Worm (Caenorhabditis elegans) whole organism, young adult: ENCODE measurements around the gene K08F8.7.

ENCODE experiments used
- C06A6.2 ChIP-seq: fragments of 200-800 bp; sonication (Bioruptor generic); conservative IDR thresholded peaks from 2 replicates; pipeline ENCODE4 v1.3.6; 2022; ENCODE audit warnings: missing genetic modification characterization, missing compliant biosample characterization
- F52B5.7 ChIP-seq: sonication (generic microtip); optimal IDR thresholded peaks from 2 replicates; lab custom pipeline; 2016; ENCODE audit warnings: mild to moderate bottlenecking, missing genetic modification characterization, missing compliant biosample characterization
- Y56A3A.18 ChIP-seq: fragments of 200-800 bp; sonication (Bioruptor generic); IDR thresholded peaks from 2 replicates; pipeline ENCODE4 v1.3.6; 2022; ENCODE audit warnings: missing genetic modification reagents, missing genetic modification characterization, missing compliant biosample characterization
- ZK185.1 ChIP-seq: sonication (generic microtip); optimal IDR thresholded peaks from 2 replicates; lab custom pipeline; 2016; ENCODE audit warnings: mild to moderate bottlenecking, missing genetic modification characterization, missing compliant biosample characterization; ENCODE audit not compliant: poor library complexity, severe bottlenecking
- aptf-2 ChIP-seq: fragments of 200-800 bp; sonication (Bioruptor generic); conservative IDR thresholded peaks from 2 replicates; pipeline ENCODE4 v1.3.6; 2022; ENCODE audit warnings: missing genetic modification reagents, missing genetic modification characterization, missing compliant biosample characterization
- attf-3 ChIP-seq: fragments of 200-800 bp; sonication (Bioruptor generic); conservative IDR thresholded peaks from 2 replicates; pipeline ENCODE4 v1.3.6; 2022; ENCODE audit warnings: missing genetic modification reagents, missing genetic modification characterization, missing compliant biosample characterization
- attf-5 ChIP-seq: fragments of 200-800 bp; sonication (Bioruptor generic); optimal IDR thresholded peaks from 2 replicates; lab custom pipeline; 2018; ENCODE audit warnings: mild to moderate bottlenecking, missing genetic modification characterization, missing compliant biosample characterization
- bed-2 ChIP-seq: fragments of 200-800 bp; sonication (Bioruptor generic); IDR thresholded peaks from 2 replicates; pipeline ENCODE4 v1.3.6; 2022; ENCODE audit warnings: missing genetic modification reagents, missing genetic modification characterization, missing compliant biosample characterization
- ceh-100 ChIP-seq: fragments of 200-800 bp; sonication (Bioruptor generic); IDR thresholded peaks from 2 replicates; pipeline ENCODE4 v1.3.6; 2022; ENCODE audit warnings: missing genetic modification reagents, missing genetic modification characterization, missing compliant biosample characterization
- ceh-27 ChIP-seq: fragments of 200-800 bp; sonication (Bioruptor generic); optimal IDR thresholded peaks from 2 replicates; lab custom pipeline; 2018; ENCODE audit warnings: mild to moderate bottlenecking, missing genetic modification characterization, moderate library complexity, missing compliant biosample characterization
- ceh-58 ChIP-seq: fragments of 200-800 bp; sonication (Bioruptor generic); IDR thresholded peaks from 2 replicates; pipeline ENCODE4 v1.3.6; 2022; ENCODE audit warnings: missing genetic modification characterization, missing compliant biosample characterization
- ceh-79 ChIP-seq: sonication (generic microtip); optimal IDR thresholded peaks from 2 replicates; lab custom pipeline; 2017; ENCODE audit warnings: mild to moderate bottlenecking, missing genetic modification characterization, missing compliant biosample characterization
- die-1 ChIP-seq: sonication (generic microtip); optimal IDR thresholded peaks from 2 replicates; lab custom pipeline; 2016; ENCODE audit warnings: missing genotype, mild to moderate bottlenecking, missing genetic modification characterization, missing compliant biosample characterization
- dox-1 ChIP-seq: fragments of 200-800 bp; sonication (Bioruptor generic); IDR thresholded peaks from 2 replicates; pipeline ENCODE4 v1.3.6; 2022; ENCODE audit warnings: missing genetic modification reagents, missing genetic modification characterization, missing compliant biosample characterization
- egrh-3 ChIP-seq: fragments of 200-800 bp; sonication (Bioruptor generic); IDR thresholded peaks from 2 replicates; pipeline ENCODE4 v1.3.6; 2022; ENCODE audit warnings: missing genetic modification reagents, missing genetic modification characterization, missing compliant biosample characterization
- gei-17 ChIP-seq: fragments of 200-800 bp; sonication (Bioruptor generic); optimal IDR thresholded peaks from 2 replicates; lab custom pipeline; 2018; ENCODE audit warnings: mild to moderate bottlenecking, missing genetic modification characterization, missing compliant biosample characterization
- him-1 ChIP-seq: sonication (generic microtip); optimal IDR thresholded peaks from 2 replicates; lab custom pipeline; 2016; ENCODE audit warnings: missing genotype, missing genetic modification reagents, missing genetic modification characterization, missing compliant biosample characterization
- hmg-1.2 ChIP-seq: fragments of 200-800 bp; sonication (Bioruptor generic); IDR thresholded peaks from 2 replicates; pipeline ENCODE4 v1.3.6; 2022; ENCODE audit warnings: missing genetic modification reagents, missing genetic modification characterization, missing compliant biosample characterization
- hrde-1 ChIP-seq: sonication (generic microtip); optimal IDR thresholded peaks from 2 replicates; lab custom pipeline; 2016; ENCODE audit warnings: missing genetic modification characterization, mild to moderate bottlenecking, missing compliant biosample characterization, moderate library complexity, missing genotype, missing genetic modification reagents, borderline replicate concordance
- hsf-1 ChIP-seq: fragments of 200-800 bp; sonication (Bioruptor generic); IDR thresholded peaks from 2 replicates; pipeline ENCODE4 v1.3.6; 2022; ENCODE audit warnings: missing genetic modification reagents, missing genetic modification characterization, missing compliant biosample characterization
- let-607 ChIP-seq, 2 experiments: fragments of 200-800 bp in 1 of 2; sonication (Bioruptor generic) in 1 of 2; sonication (generic microtip) in 1 of 2; optimal IDR thresholded peaks; 2 replicates each; lab custom pipeline; 2016 to 2018; ENCODE audit warnings: mild to moderate bottlenecking in 2 of 2, missing compliant biosample characterization in 2 of 2, missing genetic modification characterization in 2 of 2, moderate library complexity in 2 of 2, missing genotype in 1 of 2
- lsl-1 ChIP-seq: fragments of 200-800 bp; sonication (Bioruptor generic); optimal IDR thresholded peaks from 2 replicates; lab custom pipeline; 2018; ENCODE audit warnings: mild to moderate bottlenecking, missing genetic modification characterization, moderate library complexity, missing compliant biosample characterization
- lsy-27 ChIP-seq: sonication (generic microtip); optimal IDR thresholded peaks from 2 replicates; lab custom pipeline; 2017; ENCODE audit warnings: missing genetic modification characterization, mild to moderate bottlenecking, missing compliant biosample characterization, antibody characterized with exemption, missing genotype, borderline replicate concordance; ENCODE audit not compliant: insufficient read depth
- madf-10 ChIP-seq: sonication (generic microtip); optimal IDR thresholded peaks from 2 replicates; lab custom pipeline; 2016; ENCODE audit warnings: mild to moderate bottlenecking, missing genetic modification characterization, missing compliant biosample characterization
- madf-6 ChIP-seq: fragments of 200-800 bp; sonication (Bioruptor generic); IDR thresholded peaks from 2 replicates; pipeline ENCODE4 v1.3.6; 2022; ENCODE audit warnings: missing genetic modification reagents, missing genetic modification characterization, missing compliant biosample characterization
- mes-4 ChIP-seq: sonication (generic microtip); optimal IDR thresholded peaks from 2 replicates; lab custom pipeline; 2016; ENCODE audit warnings: missing genotype, missing genetic modification characterization, missing compliant biosample characterization
- nfya-2 ChIP-seq: fragments of 200-800 bp; sonication (Bioruptor generic); IDR thresholded peaks from 2 replicates; pipeline ENCODE4 v1.3.6; 2022; ENCODE audit warnings: missing genetic modification reagents, missing genetic modification characterization, missing compliant biosample characterization
- nhr-27 ChIP-seq: fragments of 200-800 bp; sonication (Bioruptor generic); optimal IDR thresholded peaks from 2 replicates; lab custom pipeline; 2018; ENCODE audit warnings: mild to moderate bottlenecking, missing genetic modification characterization, moderate library complexity, missing compliant biosample characterization
- nhr-80 ChIP-seq: sonication (generic microtip); optimal IDR thresholded peaks from 2 replicates; lab custom pipeline; 2016; ENCODE audit warnings: missing genetic modification characterization, missing compliant biosample characterization
- nhr-90 ChIP-seq: sonication (generic microtip); optimal IDR thresholded peaks from 2 replicates; lab custom pipeline; 2016; ENCODE audit warnings: missing genotype, mild to moderate bottlenecking, missing genetic modification characterization, missing compliant biosample characterization
- rcor-1 ChIP-seq: fragments of 200-800 bp; sonication (Bioruptor generic); IDR thresholded peaks from 2 replicates; pipeline ENCODE4 v1.3.6; 2022; ENCODE audit warnings: missing genetic modification reagents, missing genetic modification characterization, missing compliant biosample characterization
- zfh-2 ChIP-seq: fragments of 200-800 bp; sonication (Bioruptor generic); conservative IDR thresholded peaks from 2 replicates; pipeline ENCODE4 v1.3.6; 2022; ENCODE audit warnings: missing genetic modification reagents, missing genetic modification characterization, missing compliant biosample characterization
- ztf-25 ChIP-seq: fragments of 200-800 bp; sonication (Bioruptor generic); IDR thresholded peaks from 2 replicates; pipeline ENCODE4 v1.3.6; 2022; ENCODE audit warnings: missing genetic modification reagents, missing genetic modification characterization, missing compliant biosample characterization

The K08F8.7 gene

ce11 chrII:8737456-8737855 is 17.7 kb downstream of the K08F8.7 start, which contains the start of gene idpb-4:
idpb-4 (minus strand) TSS chrII:8737556.
- TF ChIP-seq egrh-3 (GFP tag; lab: Robert Waterston, UW) (no peak), attf-5 (GFP tag; lab: Kevin White, UChicago) (no peak), hsf-1 (no peak), rcor-1 (GFP tag; lab: Robert Waterston, UW) (no peak), nfya-2 (no peak), attf-3 (GFP tag; lab: Robert Waterston, UW) (no peak), him-1 (tag; lab: Kevin White, UChicago) (no peak)

ce11 chrII:8733627-8734026 is 21.5 kb downstream of the K08F8.7 start:
- no peak for TF ChIP-seq Y56A3A.18 (GFP tag; lab: Robert Waterston, UW)
- TF ChIP-seq hrde-1 (tag; lab: Kevin White, UChicago) = no peak
- TF ChIP-seq madf-10 (tag; lab: Kevin White, UChicago) = no peak
- no peak for TF ChIP-seq aptf-2 (GFP tag; lab: Robert Waterston, UW)
- peak; percentile 87 for TF ChIP-seq zfh-2 (GFP tag; lab: Robert Waterston, UW)
- no peak for TF ChIP-seq mes-4 (tag; lab: Kevin White, UChicago)
- peak; percentile 68; the same call in 1 of the 2 replicates for TF ChIP-seq egrh-3 (GFP tag; lab: Robert Waterston, UW)
- no peak for TF ChIP-seq lsl-1 (GFP tag; lab: Kevin White, UChicago)
- no peak for TF ChIP-seq hmg-1.2

- no peak for TF ChIP-seq nhr-27
- TF ChIP-seq ceh-100 (GFP tag; lab: Robert Waterston, UW) = no peak
Observed at ce11 chrII:8732339-8733100, 22.6 kb downstream of the K08F8.7 start, which contains the start of gene rol-6. rol-6 (plus strand) TSS chrII:8733050.

ce11 chrII:8731736-8732229 is 23.4 kb downstream of the K08F8.7 start:
- no peak for TF ChIP-seq ztf-25 (GFP tag; lab: Robert Waterston, UW)
- no peak for TF ChIP-seq ZK185.1 (tag; lab: Kevin White, UChicago)
- TF ChIP-seq bed-2 = no peak
- no peak for TF ChIP-seq dox-1
- no peak for TF ChIP-seq madf-6 (GFP tag; lab: Robert Waterston, UW)
- no peak for TF ChIP-seq nhr-90
- no peak for TF ChIP-seq die-1 (tag; lab: Kevin White, UChicago)
- TF ChIP-seq ceh-79 (tag; lab: Kevin White, UChicago) = no peak
- no peak for TF ChIP-seq ceh-27 (GFP tag; lab: Kevin White, UChicago)
- TF ChIP-seq C06A6.2 (GFP tag; lab: Robert Waterston, UW) = no peak
- TF ChIP-seq F52B5.7 (tag; lab: Kevin White, UChicago) = no peak

ce11 chrII:8730960-8731693 is 24.0 kb downstream of the K08F8.7 start:
- TF ChIP-seq hsf-1 (no peak), gei-17 (no peak), let-607 (tag; optimal IDR thresholded peaks at IDR 0.05; lab: Kevin White, UChicago) (no peak), ceh-58 (GFP tag; lab: Robert Waterston, UW) (no peak), C06A6.2 (GFP tag; lab: Robert Waterston, UW) (no peak), ZK185.1 (tag; lab: Kevin White, UChicago) (no peak), nfya-2 (no peak), nhr-80 (tag; lab: Kevin White, UChicago) (no peak), lsy-27 (tag; lab: Kevin White, UChicago) (no peak)
